Worm (Caenorhabditis elegans): Measurements from ENCODE around the gene hsp-60.

hsp-60 gene

ce11 chrIII:1583529-1583928 lies 36.0 kb upstream of the hsp-60 start:
- TF ChIP-seq ceh-36 (tag; optimal IDR thresholded peaks at IDR 0.05) = no peak
- TF ChIP-seq tra-4 (tag; optimal IDR thresholded peaks at IDR 0.05) = no peak
- TF ChIP-seq tbx-11 (GFP tag; IDR thresholded peaks at IDR 0.05) = no peak

DNA sequence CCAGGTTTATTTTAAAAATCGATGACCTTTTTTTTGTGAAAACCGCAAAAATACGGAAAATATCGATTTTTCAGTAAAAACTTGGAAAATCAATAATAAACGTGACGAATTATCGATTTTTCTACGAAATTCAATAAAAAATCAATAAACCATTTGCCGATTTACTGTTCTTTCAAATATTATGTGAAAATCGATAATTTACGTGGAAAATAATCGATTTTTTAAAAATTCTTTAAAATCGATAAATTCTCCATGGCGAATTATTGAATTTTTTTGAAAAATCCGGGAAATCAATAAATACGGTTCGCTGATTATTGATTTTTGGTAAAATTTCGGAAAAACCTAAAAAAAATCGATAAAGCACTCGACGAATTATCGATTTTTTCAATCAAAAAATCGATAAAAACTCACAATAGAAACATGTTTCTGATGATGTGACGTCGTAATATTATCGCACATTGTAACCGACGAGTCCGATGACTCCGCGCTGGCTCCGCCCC lies 35.3 kb upstream of the hsp-60 start:
- TF ChIP-seq B0310.2 (tag; optimal IDR thresholded peaks at IDR 0.05) (no peak), hmbx-1 (tag; optimal IDR thresholded peaks at IDR 0.05) (no peak), tbx-37 (GFP tag; conservative IDR thresholded peaks at IDR 0.05) (no peak), hnd-1 (tag; optimal IDR thresholded peaks at IDR 0.05) (no peak), scrt-1 (GFP tag; IDR thresholded peaks at IDR 0.05) (no peak), ceh-13 (GFP tag; optimal IDR thresholded peaks at IDR 0.05) (no peak), flt-1 (GFP tag; IDR thresholded peaks at IDR 0.05) (no peak), hmg-4 (GFP tag; optimal IDR thresholded peaks at IDR 0.05) (no peak), tra-4 (tag; optimal IDR thresholded peaks at IDR 0.05) (no peak), ceh-36 (tag; optimal IDR thresholded peaks at IDR 0.05) (no peak), tbx-11 (GFP tag; IDR thresholded peaks at IDR 0.05) (no peak), sea-1 (GFP tag; conservative IDR thresholded peaks at IDR 0.05) (no peak), pes-1 (GFP tag; IDR thresholded peaks at IDR 0.05) (no peak), ama-1 (optimal IDR thresholded peaks at IDR 0.05) (no peak), F13C5.2 (tag; optimal IDR thresholded peaks at IDR 0.05) (no peak), ets-7 (tag; optimal IDR thresholded peaks at IDR 0.05) (no peak), aly-1 (tag; optimal IDR thresholded peaks at IDR 0.05) (no peak)

ce11 chrIII:1591681-1592080 lies 27.9 kb upstream of the hsp-60 start:
- TF ChIP-seq scrt-1 (GFP tag; IDR thresholded peaks at IDR 0.05) (0 out of 2 replicates have a peak, but pooled peaks have one; percentile 22), hnd-1 (tag; optimal IDR thresholded peaks at IDR 0.05) (no peak)

DNA sequence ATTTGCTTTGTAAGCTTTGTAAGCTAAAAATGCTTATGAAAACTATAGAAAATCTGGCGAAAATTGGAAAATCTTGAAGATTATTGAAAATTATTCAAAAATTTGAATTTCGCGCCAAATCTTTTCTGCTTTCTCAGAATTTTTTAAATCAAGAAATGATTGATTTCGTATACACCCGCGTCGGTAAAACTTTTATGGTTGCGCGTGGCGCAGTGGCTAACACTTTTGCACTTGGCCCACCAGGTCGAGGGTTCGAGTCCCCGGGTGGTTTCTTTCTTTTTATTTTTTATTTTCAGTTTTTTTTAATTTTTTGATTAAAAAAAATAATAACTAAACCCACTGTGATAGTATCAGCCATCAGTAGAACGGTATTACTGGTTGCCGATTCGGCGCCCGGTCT lies 20.6 kb upstream of the hsp-60 start:
- TF ChIP-seq pes-1 (GFP tag; IDR thresholded peaks at IDR 0.05) (peak; percentile 54; the same call in 1 of the 2 replicates), scrt-1 (GFP tag; IDR thresholded peaks at IDR 0.05) (no peak)

DNA sequence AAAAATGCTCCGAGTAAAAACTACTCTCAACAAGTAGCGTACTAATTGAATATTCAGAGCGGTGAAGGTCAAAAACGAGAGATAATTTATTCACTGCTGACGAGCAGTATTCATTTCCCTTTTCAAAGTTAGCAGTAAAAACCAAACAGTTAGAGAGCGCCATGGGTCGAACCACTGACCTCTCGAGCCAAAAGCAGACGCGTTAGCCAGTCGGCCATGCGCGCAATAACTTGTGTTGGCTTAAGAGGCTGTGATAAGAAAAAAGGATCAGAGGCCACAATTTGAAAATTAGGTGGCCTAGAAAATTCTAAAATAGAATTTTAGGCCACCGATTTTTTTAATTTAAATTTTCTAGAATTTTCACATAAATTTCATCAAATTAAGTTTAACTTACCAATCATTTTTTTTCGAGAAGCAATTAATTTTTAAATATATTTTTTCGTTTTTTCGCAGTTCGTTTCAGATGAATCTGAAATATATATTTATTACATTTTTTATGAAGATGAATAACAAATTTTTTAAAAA lies 18.8 kb upstream of the hsp-60 start, which contains the start of gene sms-3:
sms-3 (minus strand) TSS at position 475 of the 525 bp plus-strand sequence.
- TF ChIP-seq tbx-11 (GFP tag; IDR thresholded peaks at IDR 0.05) (peak; percentile 53; the same call in 1 of the 2 replicates), ceh-13 (GFP tag; optimal IDR thresholded peaks at IDR 0.05) (no peak), pes-1 (GFP tag; IDR thresholded peaks at IDR 0.05) (peak; percentile 69), flt-1 (GFP tag; IDR thresholded peaks at IDR 0.05) (peak; percentile 48; the same call in 1 of the 2 replicates)

DNA sequence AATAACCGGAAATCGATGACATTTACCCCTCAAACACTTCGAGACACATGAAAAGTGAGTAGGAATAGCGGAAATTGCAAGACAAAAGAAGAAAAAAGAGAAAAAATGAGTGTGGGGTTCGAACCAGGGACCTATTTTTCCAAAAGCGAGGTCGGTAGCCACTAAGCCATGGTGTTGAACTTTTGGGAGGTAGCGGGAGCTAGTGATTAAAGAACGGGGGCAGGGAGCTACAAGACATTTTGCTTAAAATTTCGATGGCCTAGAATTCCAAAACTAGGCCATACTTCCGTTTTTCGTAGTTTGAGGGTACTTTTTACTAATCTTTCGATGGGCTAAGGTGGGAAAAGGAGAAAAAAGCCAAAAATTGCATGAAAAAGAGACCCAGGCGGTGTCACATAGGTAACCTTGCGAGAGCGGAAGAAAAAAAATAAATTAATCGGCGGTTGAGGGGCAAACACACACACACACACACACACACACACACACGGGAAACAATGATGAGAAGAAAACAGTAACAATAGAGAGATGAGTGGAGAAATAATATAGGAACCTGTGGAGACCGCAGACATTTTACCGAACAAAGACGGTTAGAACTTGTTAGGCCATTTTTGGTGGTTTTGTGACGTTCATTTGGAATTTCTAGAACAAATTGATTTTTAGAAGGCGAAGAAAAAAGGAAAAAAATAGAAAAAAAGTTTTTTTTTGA lies 17.9 kb upstream of the hsp-60 start:
- peak; percentile 85 for TF ChIP-seq sea-1 (GFP tag; conservative IDR thresholded peaks at IDR 0.05)
- TF ChIP-seq scrt-1 (GFP tag; IDR thresholded peaks at IDR 0.05) = peak; percentile 71
- peak; percentile 57 for TF ChIP-seq hmg-4 (GFP tag; optimal IDR thresholded peaks at IDR 0.05)
- peak; percentile 78 for TF ChIP-seq ceh-36 (tag; optimal IDR thresholded peaks at IDR 0.05)
- TF ChIP-seq tbx-11 (GFP tag; IDR thresholded peaks at IDR 0.05) = peak; percentile 81
- TF ChIP-seq pes-1 (GFP tag; IDR thresholded peaks at IDR 0.05) = peak; percentile 82
- TF ChIP-seq aly-1 (tag; optimal IDR thresholded peaks at IDR 0.05) = peak; percentile 44
- peak; percentile 49 for TF ChIP-seq hnd-1 (tag; optimal IDR thresholded peaks at IDR 0.05)
- no peak for TF ChIP-seq hmbx-1 (tag; optimal IDR thresholded peaks at IDR 0.05)
- no peak for TF ChIP-seq ceh-13 (GFP tag; optimal IDR thresholded peaks at IDR 0.05)
- TF ChIP-seq ets-7 (tag; optimal IDR thresholded peaks at IDR 0.05) = no peak
- TF ChIP-seq B0310.2 (tag; optimal IDR thresholded peaks at IDR 0.05) = peak; percentile 51
- peak; percentile 31 for TF ChIP-seq F13C5.2 (tag; optimal IDR thresholded peaks at IDR 0.05)
- TF ChIP-seq flt-1 (GFP tag; IDR thresholded peaks at IDR 0.05) = peak; percentile 72
- peak; percentile 75 for TF ChIP-seq tbx-37 (GFP tag; conservative IDR thresholded peaks at IDR 0.05)
- no peak for TF ChIP-seq ama-1 (optimal IDR thresholded peaks at IDR 0.05)
- no peak for TF ChIP-seq tra-4 (tag; optimal IDR thresholded peaks at IDR 0.05)

DNA sequence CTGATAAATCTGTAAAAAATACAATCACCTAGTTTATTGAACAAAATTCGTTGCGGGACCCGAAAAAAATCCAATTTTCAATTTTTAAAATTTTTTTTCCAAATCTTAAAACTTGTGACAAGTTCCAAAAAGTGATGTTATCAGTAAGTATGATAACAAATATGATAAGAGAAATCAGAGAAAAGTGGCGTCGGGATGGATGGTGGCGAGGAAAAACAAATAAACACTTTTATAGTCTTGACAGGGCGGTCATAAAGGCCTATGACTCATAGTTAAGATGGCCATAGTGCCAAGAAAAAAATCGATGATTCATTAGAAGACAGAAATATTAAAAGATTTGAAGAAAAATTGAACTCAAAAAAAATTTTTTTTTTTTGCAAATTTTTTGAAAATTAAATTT lies 16.9 kb upstream of the hsp-60 start:
- no peak for TF ChIP-seq pes-1 (GFP tag; IDR thresholded peaks at IDR 0.05)
- TF ChIP-seq aly-1 (tag; optimal IDR thresholded peaks at IDR 0.05) = no peak
- TF ChIP-seq hnd-1 (tag; optimal IDR thresholded peaks at IDR 0.05) = no peak
- no peak for TF ChIP-seq ceh-13 (GFP tag; optimal IDR thresholded peaks at IDR 0.05)
- no peak for TF ChIP-seq tbx-11 (GFP tag; IDR thresholded peaks at IDR 0.05)

DNA sequence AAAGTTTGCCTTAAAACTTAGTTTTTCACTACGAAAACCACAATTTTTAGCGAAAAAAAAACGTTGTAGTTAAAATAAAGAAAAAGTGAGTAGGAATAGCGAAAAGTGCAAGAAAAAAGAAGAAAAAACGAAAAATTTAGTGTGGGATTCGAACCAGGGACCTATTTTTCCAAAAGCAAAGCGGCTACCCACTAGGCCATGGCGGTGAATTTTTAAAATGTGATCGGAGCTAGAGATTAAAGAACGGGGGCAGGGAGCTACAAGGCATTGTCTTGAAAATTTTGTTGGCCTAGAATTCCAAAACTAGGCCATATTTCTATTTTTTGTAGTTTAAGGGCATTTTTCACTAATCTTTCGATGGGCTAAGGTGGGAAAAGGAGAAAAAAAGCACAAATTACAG lies 15.8 kb upstream of the hsp-60 start:
- TF ChIP-seq pes-1 (GFP tag; IDR thresholded peaks at IDR 0.05) (0 out of 2 replicates have a peak, but pooled peaks have one; percentile 32), sea-1 (GFP tag; conservative IDR thresholded peaks at IDR 0.05) (0 out of 2 replicates have a peak, but pooled peaks have one; percentile 16), F13C5.2 (tag; optimal IDR thresholded peaks at IDR 0.05) (no peak), ceh-13 (GFP tag; optimal IDR thresholded peaks at IDR 0.05) (no peak)

Data from whole organism, early embryonic.